Fruit fly (Drosophila melanogaster): Measurements from ENCODE around the gene CG4766.

The CG4766 gene

dm6 chrX:5973389-5974025 lies 27.1 kb downstream of the CG4766 start (continued):
- TF ChIP-seq esg (GFP tag; conservative IDR thresholded peaks at IDR 0.05) (peak; percentile 20; the same call in 1 of the 2 replicates), CG16863 (GFP tag; optimal IDR thresholded peaks at IDR 0.05) (peak; percentile 23), Pdp1 (GFP tag; optimal IDR thresholded peaks at IDR 0.05) (no peak), odd (GFP tag; optimal IDR thresholded peaks at IDR 0.05) (no peak), CG8359 (GFP tag; optimal IDR thresholded peaks at IDR 0.05; ENCODE audit: borderline replicate concordance) (no peak), CG15479 (GFP tag; optimal IDR thresholded peaks at IDR 0.05) (no peak), CG2712 (tag; optimal IDR thresholded peaks at IDR 0.05) (peak; percentile 60), NK7.1 (GFP tag; optimal IDR thresholded peaks at IDR 0.05) (no peak), shn (GFP tag; optimal IDR thresholded peaks at IDR 0.05) (no peak), CG17612 (GFP tag; IDR thresholded peaks at IDR 0.05) (no peak), CG11504 (tag; optimal IDR thresholded peaks at IDR 0.05) (peak; percentile 16), stc (GFP tag; IDR thresholded peaks at IDR 0.05) (0 out of 2 replicates have a peak, but pooled peaks have one; percentile 27), bcd (GFP tag; optimal IDR thresholded peaks at IDR 0.05) (no peak), otp (GFP tag; IDR thresholded peaks at IDR 0.05) (no peak), lmd (GFP tag; IDR thresholded peaks at IDR 0.05) (peak; percentile 44), CG11456 (GFP tag; IDR thresholded peaks at IDR 0.05) (no peak), pb (GFP tag; optimal IDR thresholded peaks at IDR 0.05) (no peak), CG7786 (GFP tag; optimal IDR thresholded peaks at IDR 0.05) (no peak), pum (GFP tag; optimal IDR thresholded peaks at IDR 0.05) (no peak), Xrp1 (GFP tag; IDR thresholded peaks at IDR 0.05) (peak; percentile 41; the same call in 1 of the 2 replicates), chn (GFP tag; optimal IDR thresholded peaks at IDR 0.05) (no peak), vnd (GFP tag; IDR thresholded peaks at IDR 0.05; ENCODE audit: partially characterized antibody) (no peak), jing (GFP tag; optimal IDR thresholded peaks at IDR 0.05) (peak; percentile 9), schlank (tag; optimal IDR thresholded peaks at IDR 0.05) (no peak), gcm2 (GFP tag; optimal IDR thresholded peaks at IDR 0.05) (no peak), sqz (GFP tag; optimal IDR thresholded peaks at IDR 0.05) (peak; percentile 5), gro (GFP tag; optimal IDR thresholded peaks at IDR 0.05) (no peak), Dp (GFP tag; optimal IDR thresholded peaks at IDR 0.05) (no peak), dmrt11E (tag; optimal IDR thresholded peaks at IDR 0.05) (peak; percentile 50), CG3847 (GFP tag; IDR thresholded peaks at IDR 0.05) (no peak), Doc2 (GFP tag; IDR thresholded peaks at IDR 0.05) (no peak), ash1 (GFP tag; optimal IDR thresholded peaks at IDR 0.05) (no peak), fd64A (GFP tag; optimal IDR thresholded peaks at IDR 0.05) (no peak), CG16779 (GFP tag; IDR thresholded peaks at IDR 0.05) (no peak), CG8089 (GFP tag; optimal IDR thresholded peaks at IDR 0.05) (no peak), Chrac-16 (GFP tag; optimal IDR thresholded peaks at IDR 0.05) (peak; percentile 9), ftz-f1 (GFP tag; optimal IDR thresholded peaks at IDR 0.05) (no peak), CG10274 (GFP tag; optimal IDR thresholded peaks at IDR 0.05) (no peak), CG11723 (GFP tag; optimal IDR thresholded peaks at IDR 0.05) (no peak), tna (GFP tag; IDR thresholded peaks at IDR 0.05; ENCODE audit: partially characterized antibody) (no peak), CG2129 (GFP tag; IDR thresholded peaks at IDR 0.05; ENCODE audit: partially characterized antibody) (no peak), ab (GFP tag; optimal IDR thresholded peaks at IDR 0.05) (no peak), Dek (tag; optimal IDR thresholded peaks at IDR 0.05) (no peak), BEAF-32 (GFP tag; optimal IDR thresholded peaks at IDR 0.05) (no peak), chm (GFP tag; IDR thresholded peaks at IDR 0.05) (no peak), CG32532 (GFP tag; IDR thresholded peaks at IDR 0.05) (no peak), CG12769 (tag; optimal IDR thresholded peaks at IDR 0.05) (peak; percentile 12), gem (tag; optimal IDR thresholded peaks at IDR 0.05) (peak; percentile 63), Hr51 (GFP tag; optimal IDR thresholded peaks at IDR 0.05) (peak in 1 of 2 experiments; percentile 37), seq (GFP tag; IDR thresholded peaks at IDR 0.05) (peak; percentile 46; the same call in 1 of the 2 replicates)

Measured in whole organism, embryonic.